Fruit fly (Drosophila melanogaster) whole organism, wandering third instar larva: ENCODE data around the gene Cp190.

Source experiments
- Abd-B ChIP-seq: fragments of >200 bp; optimal IDR thresholded peaks from 2 replicates; lab custom pipeline; 2017; ENCODE audit warnings: missing biosample characterization, missing genetic modification characterization
- Dif ChIP-seq: fragments of 200-275, 200-300 bp; sonication (Bioruptor generic); optimal IDR thresholded peaks from 2 replicates; lab custom pipeline; 2018; ENCODE audit warnings: missing biosample characterization, missing genetic modification characterization; ENCODE audit not compliant: partially characterized antibody
- GATAd ChIP-seq: sonication (Bioruptor generic); optimal IDR thresholded peaks from 2 replicates; lab custom pipeline; 2016; ENCODE audit warnings: missing biosample characterization, missing genetic modification characterization
- Hr78 ChIP-seq: fragments of >200 bp; optimal IDR thresholded peaks from 2 replicates; lab custom pipeline; 2017; ENCODE audit warnings: missing biosample characterization, missing genetic modification characterization
- N ChIP-seq: fragments of >200 bp; optimal IDR thresholded peaks from 2 replicates; lab custom pipeline; 2018; ENCODE audit warnings: missing biosample characterization, missing external identifiers, missing genetic modification characterization
- OdsH ChIP-seq: fragments of 200-800 bp; sonication (Bioruptor generic); optimal IDR thresholded peaks from 2 replicates; lab custom pipeline; 2016; ENCODE audit warnings: missing biosample characterization, mild to moderate bottlenecking, missing genetic modification characterization
- Sp1 ChIP-seq: fragments of 200-800 bp; sonication (Bioruptor generic); optimal IDR thresholded peaks from 3 replicates; lab custom pipeline; 2019; ENCODE audit warnings: missing biosample characterization, mild to moderate bottlenecking, missing genetic modification characterization, moderate library complexity
- br ChIP-seq: fragments of 200-800 bp; sonication (Bioruptor generic); optimal IDR thresholded peaks from 2 replicates; lab custom pipeline; 2016; ENCODE audit warnings: missing biosample characterization, missing genetic modification characterization
- h ChIP-seq: fragments of 200-800 bp; sonication (Bioruptor generic); optimal IDR thresholded peaks from 3 replicates; lab custom pipeline; 2016; ENCODE audit warnings: missing biosample characterization, mild to moderate bottlenecking, missing genetic modification characterization
- lola ChIP-seq: fragments of >200 bp; optimal IDR thresholded peaks from 2 replicates; lab custom pipeline; 2017; ENCODE audit warnings: missing biosample characterization, missing genetic modification characterization
- psq ChIP-seq: fragments of 200-800 bp; sonication (Bioruptor generic); optimal IDR thresholded peaks from 3 replicates; lab custom pipeline; 2017; ENCODE audit warnings: missing biosample characterization, mild to moderate bottlenecking, missing genetic modification characterization, moderate library complexity
- sv ChIP-seq: fragments of 200-800 bp; sonication (Bioruptor generic); optimal IDR thresholded peaks from 3 replicates; lab custom pipeline; 2016; ENCODE audit warnings: missing biosample characterization, missing genetic modification characterization

DNA sequence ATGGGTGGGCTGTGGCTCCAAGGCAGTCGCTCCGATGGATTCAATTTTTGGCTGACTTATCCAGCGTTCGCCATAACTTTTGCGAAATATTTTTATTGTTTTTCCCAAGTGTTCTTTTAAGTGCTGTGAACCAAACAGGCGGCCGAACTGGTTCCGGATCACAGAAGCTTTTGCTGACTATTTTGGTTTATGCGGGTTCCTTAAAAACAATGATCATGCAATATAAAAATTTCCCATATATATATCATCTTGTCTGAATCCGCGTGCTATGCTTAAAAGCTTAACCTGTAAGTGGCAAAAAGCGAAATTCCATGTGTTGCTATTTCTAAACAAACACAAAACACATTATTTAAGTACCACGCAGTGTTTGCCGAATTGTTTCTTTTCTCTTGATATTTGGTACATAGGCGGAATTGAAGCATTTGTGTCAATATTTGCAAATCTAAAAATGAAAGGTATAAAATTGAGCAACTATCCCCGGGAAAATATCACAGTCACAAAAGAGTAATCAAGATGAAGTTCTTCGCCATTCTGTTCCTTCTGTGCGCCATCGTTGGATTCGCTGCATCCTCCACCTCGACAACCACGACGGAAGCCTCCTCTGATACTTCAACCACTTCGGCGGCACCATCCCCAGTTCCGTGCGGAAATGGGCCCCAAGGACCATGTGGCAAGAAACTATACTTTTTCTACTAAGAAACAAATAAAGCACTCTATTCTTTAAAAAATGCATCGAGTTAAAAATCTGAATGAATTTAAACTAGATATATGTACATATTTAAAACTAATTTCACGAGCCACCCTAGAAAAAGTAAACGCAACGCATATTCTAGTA lies 45.1 kb upstream of the Cp190 start, which contains the start of the genes CG6276 and CG44040:
- TF ChIP-seq sv (GFP tag; lab: Kevin White, UChicago): no peak
- TF ChIP-seq GATAd (GFP tag; lab: Kevin White, UChicago): no peak
- peak; percentile 19 for TF ChIP-seq psq
- no peak for TF ChIP-seq Sp1 (GFP tag; lab: Kevin White, UChicago)
- no peak for TF ChIP-seq Abd-B (GFP tag; lab: Kevin White, UChicago)
- no peak for TF ChIP-seq Hr78
- TF ChIP-seq lola: no peak
- TF ChIP-seq Dif (GFP tag; lab: Kevin White, UChicago): no peak
- TF ChIP-seq OdsH (GFP tag; lab: Kevin White, UChicago): peak; percentile 38
- no peak for TF ChIP-seq br
- TF ChIP-seq h (GFP tag; lab: Kevin White, UChicago): peak; percentile 52
- TF ChIP-seq N (GFP tag; lab: Kevin White, UChicago): no peak
